Worm (Caenorhabditis elegans) whole organism, early embryonic: ENCODE measurements around the gene btb-12.

Experiments
- B0310.2 ChIP-seq: sonication (generic microtip); optimal IDR thresholded peaks from 2 replicates; lab custom pipeline; 2016; ENCODE audit warnings: mild to moderate bottlenecking, missing genetic modification characterization, missing compliant biosample characterization
- F13C5.2 ChIP-seq: sonication (generic microtip); optimal IDR thresholded peaks from 2 replicates; lab custom pipeline; 2017; ENCODE audit warnings: mild to moderate bottlenecking, missing genetic modification characterization, inconsistent platforms, missing compliant biosample characterization
- aly-1 ChIP-seq: sonication (generic microtip); optimal IDR thresholded peaks from 2 replicates; lab custom pipeline; 2016; ENCODE audit warnings: missing genetic modification characterization, missing compliant biosample characterization
- ama-1 ChIP-seq: fragments of 150-350 bp; optimal IDR thresholded peaks from 2 replicates; lab custom pipeline; 2014
- ceh-13 ChIP-seq: fragments of 200-800 bp; sonication (Bioruptor generic); optimal IDR thresholded peaks from 2 replicates; lab custom pipeline; 2018; ENCODE audit warnings: mild to moderate bottlenecking, missing genetic modification characterization, missing compliant biosample characterization
- ets-7 ChIP-seq: sonication (generic microtip); optimal IDR thresholded peaks from 2 replicates; lab custom pipeline; 2016; ENCODE audit warnings: missing genotype, missing genetic modification characterization, missing compliant biosample characterization
- flt-1 ChIP-seq: fragments of 200-800 bp; sonication (Bioruptor generic); IDR thresholded peaks from 2 replicates; pipeline ENCODE4 v1.3.6; 2022; ENCODE audit warnings: missing genetic modification characterization, missing compliant biosample characterization
- hmbx-1 ChIP-seq: sonication (generic microtip); optimal IDR thresholded peaks from 2 replicates; lab custom pipeline; 2016; ENCODE audit warnings: mild to moderate bottlenecking, missing genetic modification characterization, missing compliant biosample characterization
- hmg-4 ChIP-seq: fragments of 200-800 bp; sonication (Bioruptor generic); optimal IDR thresholded peaks from 2 replicates; lab custom pipeline; 2018; ENCODE audit warnings: mild to moderate bottlenecking, missing genetic modification characterization, missing compliant biosample characterization
- hnd-1 ChIP-seq: sonication (generic microtip); optimal IDR thresholded peaks from 2 replicates; lab custom pipeline; 2016; ENCODE audit warnings: missing genetic modification characterization, missing compliant biosample characterization
- pes-1 ChIP-seq: fragments of 200-800 bp; sonication (Bioruptor generic); IDR thresholded peaks from 2 replicates; pipeline ENCODE4 v1.3.6; 2022; ENCODE audit warnings: missing genetic modification reagents, missing genetic modification characterization, missing compliant biosample characterization
- scrt-1 ChIP-seq: fragments of 200-800 bp; sonication (Bioruptor generic); IDR thresholded peaks from 2 replicates; pipeline ENCODE4 v1.3.6; 2022; ENCODE audit warnings: missing genetic modification characterization, missing compliant biosample characterization
- sea-1 ChIP-seq: fragments of 200-800 bp; sonication (Bioruptor generic); conservative IDR thresholded peaks from 2 replicates; pipeline ENCODE4 v1.3.6; 2022; ENCODE audit warnings: missing genetic modification characterization, missing compliant biosample characterization
- tra-4 ChIP-seq: sonication (generic microtip); optimal IDR thresholded peaks from 2 replicates; lab custom pipeline; 2017; ENCODE audit warnings: missing genetic modification characterization, missing compliant biosample characterization

DNA sequence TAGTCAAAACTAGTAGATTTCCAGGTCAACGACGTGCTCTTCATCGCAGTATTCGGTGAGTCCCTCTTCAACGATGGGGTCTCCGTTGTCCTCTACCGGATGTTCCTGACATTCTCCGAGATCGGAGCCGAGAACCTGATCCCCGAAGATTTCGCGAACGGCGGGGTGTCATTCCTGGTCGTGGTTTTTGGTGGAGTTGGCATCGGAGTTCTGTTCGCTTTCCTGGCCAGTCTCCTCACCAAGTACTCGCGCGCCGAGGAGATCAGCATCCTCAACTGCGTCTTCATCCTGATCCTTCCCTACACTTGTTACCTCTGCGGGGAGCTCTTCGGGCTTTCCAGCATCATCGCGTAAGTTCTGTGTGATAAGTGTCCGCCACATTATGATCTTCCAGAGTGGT is 17.7 kb downstream of the btb-12 start:
- TF ChIP-seq ama-1 (no peak), aly-1 (tag; lab: Kevin White, UChicago) (no peak), ceh-13 (no peak), B0310.2 (no peak), hmg-4 (no peak), tra-4 (tag; lab: Kevin White, UChicago) (no peak), hmbx-1 (no peak), F13C5.2 (tag; lab: Kevin White, UChicago) (no peak), flt-1 (no peak), sea-1 (no peak), ets-7 (tag; lab: Kevin White, UChicago) (no peak), pes-1 (GFP tag; lab: Robert Waterston, UW) (no peak), scrt-1 (GFP tag; lab: Robert Waterston, UW) (no peak), hnd-1 (tag; lab: Kevin White, UChicago) (no peak)
